Fruit fly (Drosophila melanogaster): ENCODE results near the gene CG31300.

CG31300 gene

DNA sequence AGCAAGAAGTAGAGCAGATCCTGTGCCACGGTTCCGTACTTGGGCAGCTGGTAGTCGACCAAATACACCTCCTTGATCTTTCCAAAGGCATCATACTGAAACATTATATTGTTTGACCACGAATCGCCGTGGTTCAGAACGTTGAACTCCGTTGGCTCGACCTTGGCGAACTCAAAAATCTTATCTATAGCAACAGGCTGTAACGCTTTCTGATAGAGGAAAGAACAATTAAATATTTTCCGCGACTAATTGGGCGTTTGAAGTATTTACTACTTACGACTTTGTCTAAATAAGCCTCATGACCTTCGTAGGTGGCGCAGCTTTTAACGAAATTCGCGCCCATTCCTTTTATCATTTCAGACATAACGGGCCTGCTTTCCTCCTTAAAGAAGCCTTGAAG lies 38.3 kb downstream of the CG31300 start:
- TF ChIP-seq svp (GFP tag), result peak; percentile 72
- no peak for TF ChIP-seq CG11762 (GFP tag; optimal IDR thresholded peaks at IDR 0.05; ENCODE audit: insufficient read depth)
- TF ChIP-seq Hr38 (GFP tag; optimal IDR thresholded peaks at IDR 0.05), result no peak

DNA sequence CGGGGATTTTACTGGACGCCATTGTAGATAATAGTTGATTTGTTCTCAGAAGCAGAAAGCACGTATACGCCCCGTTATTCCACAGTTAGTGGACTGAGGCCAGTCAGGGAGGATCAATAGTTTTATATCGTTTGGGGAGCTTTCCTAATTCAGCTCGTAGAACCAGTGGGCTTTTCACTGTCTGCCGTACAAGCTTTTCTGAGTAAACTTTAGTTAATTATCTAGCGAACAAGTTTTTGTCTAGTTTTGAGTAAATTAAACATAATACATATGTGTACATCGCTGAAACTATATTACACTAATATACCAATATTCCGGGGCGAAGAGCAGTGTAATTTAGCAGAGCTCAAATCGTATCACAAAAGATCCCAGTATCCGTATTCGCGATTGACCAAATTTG lies 39.2 kb downstream of the CG31300 start, which contains the start of gene CG10562:
Gene CG10562, minus strand, starts transcription at position 101 of the 400 bp plus-strand sequence.
- TF ChIP-seq CG10631 (GFP tag; optimal IDR thresholded peaks at IDR 0.05) (no peak), CG3032 (tag; optimal IDR thresholded peaks at IDR 0.05) (no peak), CG34406 (GFP tag; optimal IDR thresholded peaks at IDR 0.05) (no peak), CG11762 (GFP tag; optimal IDR thresholded peaks at IDR 0.05; ENCODE audit: insufficient read depth) (no peak)

DNA sequence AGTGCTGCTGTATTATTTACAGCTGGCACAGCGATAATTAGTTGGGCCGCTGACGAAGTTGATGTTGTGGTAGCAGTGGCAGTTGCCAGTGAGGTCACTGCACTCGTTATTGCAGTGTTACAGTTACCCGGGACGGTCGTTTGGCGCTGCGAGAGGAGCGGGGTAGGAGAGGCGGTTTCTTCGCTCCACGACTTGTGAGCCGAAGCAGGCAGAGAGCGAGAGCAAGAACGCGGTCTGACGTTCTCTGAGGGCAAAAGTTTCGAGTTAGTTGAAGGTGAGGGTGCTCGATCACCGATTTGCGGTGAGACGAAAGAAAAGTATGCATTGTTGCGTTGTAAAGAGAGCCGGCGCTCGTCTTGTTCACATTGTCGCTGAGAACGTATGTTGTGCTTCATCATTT lies 45.1 kb downstream of the CG31300 start:
- TF ChIP-seq eg (GFP tag; IDR thresholded peaks at IDR 0.05) (0 out of 3 replicates have a peak, but pooled peaks have one; percentile 17), CG8119 (GFP tag; IDR thresholded peaks at IDR 0.05) (0 out of 3 replicates have a peak, but pooled peaks have one; percentile 28)

dm6 chr3R:25329079-25329478 lies 45.7 kb downstream of the CG31300 start, which contains the start of gene CHKov1:
Gene CHKov1 (minus strand): TSS chr3R:25329316.
- TF ChIP-seq CG1621 (tag; optimal IDR thresholded peaks at IDR 0.05) (no peak), CG16779 (tag; optimal IDR thresholded peaks at IDR 0.05) (no peak), vri (GFP tag; optimal IDR thresholded peaks at IDR 0.05) (peak; percentile 30), CG15336 (GFP tag; IDR thresholded peaks at IDR 0.05) (0 out of 2 replicates have a peak, but pooled peaks have one; percentile 21)

dm6 chr3R:25331103-25331502 lies 47.7 kb downstream of the CG31300 start, which contains the start of gene CHKov2:
Gene CHKov2 (minus strand): TSS chr3R:25331203.
- TF ChIP-seq Hr38 (GFP tag; optimal IDR thresholded peaks at IDR 0.05) (no peak), Hr4 (GFP tag; optimal IDR thresholded peaks at IDR 0.05) (no peak), Gug (GFP tag; IDR thresholded peaks at IDR 0.05) (no peak), CG6163 (GFP tag; IDR thresholded peaks at IDR 0.05) (no peak), CG10669 (GFP tag; optimal IDR thresholded peaks at IDR 0.05) (no peak), dsx (GFP tag; optimal IDR thresholded peaks at IDR 0.05; ENCODE audit: poor library complexity, severe bottlenecking) (no peak), CG9139 (GFP tag; optimal IDR thresholded peaks at IDR 0.05) (no peak), net (GFP tag; optimal IDR thresholded peaks at IDR 0.05) (no peak), CG8632 (GFP tag; optimal IDR thresholded peaks at IDR 0.05) (no peak), Ets21C (GFP tag; optimal IDR thresholded peaks at IDR 0.05) (no peak), CG8319 (GFP tag; optimal IDR thresholded peaks at IDR 0.05) (no peak), CG34406 (GFP tag; optimal IDR thresholded peaks at IDR 0.05) (no peak), fkh (GFP tag; optimal IDR thresholded peaks at IDR 0.05) (no peak), lz (GFP tag; optimal IDR thresholded peaks at IDR 0.05) (no peak), Sox102F (GFP tag; optimal IDR thresholded peaks at IDR 0.05) (no peak), topi (GFP tag; optimal IDR thresholded peaks at IDR 0.05) (no peak), Sox15 (GFP tag; optimal IDR thresholded peaks at IDR 0.05) (no peak), dac (GFP tag; optimal IDR thresholded peaks at IDR 0.05) (no peak), fd85E (GFP tag; optimal IDR thresholded peaks at IDR 0.05) (no peak)

All from whole organism, prepupa.